Worm (Caenorhabditis elegans): Measurements from ENCODE around the gene T01D3.1.

The T01D3.1 gene

DNA sequence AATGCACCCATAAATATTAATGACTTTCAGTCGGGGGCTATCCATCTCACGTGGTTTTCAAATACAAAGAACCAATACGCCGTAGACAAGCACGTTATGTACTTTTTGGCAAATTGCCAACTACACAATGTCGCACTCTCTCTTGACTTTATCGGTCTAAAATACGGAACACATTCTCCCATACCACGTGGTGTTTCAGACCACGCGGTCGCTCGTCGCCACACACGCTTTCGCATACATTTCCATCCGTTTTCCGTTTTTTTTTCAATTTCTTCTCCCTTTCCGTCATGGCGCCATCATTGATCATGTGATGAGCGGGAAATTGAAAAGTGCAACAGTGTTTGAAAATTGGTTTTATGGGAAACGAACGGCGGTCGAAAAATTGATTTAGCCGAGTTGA, 31.1 kb upstream of the T01D3.1 start (continued):
- TF ChIP-seq hlh-12 (tag; optimal IDR thresholded peaks at IDR 0.05): no peak
- TF ChIP-seq Y67H2A.10 (GFP tag; conservative IDR thresholded peaks at IDR 0.05): no peak
- no peak for TF ChIP-seq nfya-1 (tag; optimal IDR thresholded peaks at IDR 0.05; ENCODE audit: borderline replicate concordance, insufficient read depth)
- TF ChIP-seq rec-8 (tag; optimal IDR thresholded peaks at IDR 0.05): no peak
- peak; percentile 61 for TF ChIP-seq tbp1 (GFP tag; optimal IDR thresholded peaks at IDR 0.05)
- no peak for TF ChIP-seq ceh-40 (GFP tag; IDR thresholded peaks at IDR 0.05)
- TF ChIP-seq lin-40 (tag; optimal IDR thresholded peaks at IDR 0.05): peak; percentile 92
- peak; percentile 78 for TF ChIP-seq attf-5 (GFP tag; optimal IDR thresholded peaks at IDR 0.05)
- TF ChIP-seq B0261.1 (tag; optimal IDR thresholded peaks at IDR 0.05): no peak
- no peak for TF ChIP-seq attf-3 (GFP tag; conservative IDR thresholded peaks at IDR 0.05)
- TF ChIP-seq mes-4 (tag; optimal IDR thresholded peaks at IDR 0.05): no peak
- no peak for TF ChIP-seq F39B2.1 (GFP tag; IDR thresholded peaks at IDR 0.05)
- peak; percentile 69 for TF ChIP-seq mcd-1 (GFP tag; IDR thresholded peaks at IDR 0.05)
- peak in 1 of 3 experiments; percentile 64 for TF ChIP-seq lin-35 (GFP tag; optimal IDR thresholded peaks at IDR 0.05)
- TF ChIP-seq F22D6.2 (tag; optimal IDR thresholded peaks at IDR 0.05): peak; percentile 94
- TF ChIP-seq Y95B8A.8 (GFP tag; IDR thresholded peaks at IDR 0.05): peak; percentile 76
- TF ChIP-seq B0035.1 (tag; optimal IDR thresholded peaks at IDR 0.05): no peak
- TF ChIP-seq F23B12.7 (tag; optimal IDR thresholded peaks at IDR 0.05; ENCODE audit: insufficient read depth): peak; percentile 82
- TF ChIP-seq efl-1 (GFP tag; optimal IDR thresholded peaks at IDR 0.05): no peak
- TF ChIP-seq him-1 (tag; optimal IDR thresholded peaks at IDR 0.05): no peak
- peak; percentile 88 for TF ChIP-seq nhr-80 (tag; optimal IDR thresholded peaks at IDR 0.05)
- TF ChIP-seq zfh-2 (GFP tag; conservative IDR thresholded peaks at IDR 0.05): peak; percentile 61; the same call in 1 of the 2 replicates
- TF ChIP-seq dpff-1 (tag; optimal IDR thresholded peaks at IDR 0.05): no peak
- TF ChIP-seq cebp-2 (GFP tag; IDR thresholded peaks at IDR 0.05): no peak
- peak; percentile 87 for TF ChIP-seq C06A6.2 (GFP tag; conservative IDR thresholded peaks at IDR 0.05)
- no peak for TF ChIP-seq D2030.7 (GFP tag; IDR thresholded peaks at IDR 0.05)
- TF ChIP-seq lin-54 (GFP tag; optimal IDR thresholded peaks at IDR 0.05): peak; percentile 66
- TF ChIP-seq F57C9.4 (tag; optimal IDR thresholded peaks at IDR 0.05): no peak
- TF ChIP-seq ceh-79 (tag; optimal IDR thresholded peaks at IDR 0.05): no peak
- TF ChIP-seq K12H6.12 (tag; optimal IDR thresholded peaks at IDR 0.05): peak; percentile 84
- no peak for TF ChIP-seq Y53F4B.3 (GFP tag; IDR thresholded peaks at IDR 0.05)
- TF ChIP-seq hmg-1.2 (GFP tag; IDR thresholded peaks at IDR 0.05): no peak; the same call in 1 of the 2 replicates
- peak; percentile 79 for TF ChIP-seq ztf-3 (GFP tag; optimal IDR thresholded peaks at IDR 0.05)
- TF ChIP-seq F55B11.4 (tag; optimal IDR thresholded peaks at IDR 0.05; ENCODE audit: borderline replicate concordance, insufficient read depth): no peak
- peak; percentile 91 for TF ChIP-seq nfyb-1 (GFP tag; IDR thresholded peaks at IDR 0.05)
- TF ChIP-seq madf-3 (GFP tag; IDR thresholded peaks at IDR 0.05): no peak
- peak; percentile 56 for TF ChIP-seq madf-10 (tag; optimal IDR thresholded peaks at IDR 0.05)
- peak; percentile 60 for TF ChIP-seq ama-1 (optimal IDR thresholded peaks at IDR 0.05)
- TF ChIP-seq ama-1 (GFP tag; optimal IDR thresholded peaks at IDR 0.05): no peak
- TF ChIP-seq cebp-1 (GFP tag; IDR thresholded peaks at IDR 0.05): peak; percentile 82
- peak; percentile 91 for TF ChIP-seq cebp-1 (tag; optimal IDR thresholded peaks at IDR 0.05)
- TF ChIP-seq egrh-3 (GFP tag; IDR thresholded peaks at IDR 0.05): no peak
- TF ChIP-seq tbx-9 (tag; optimal IDR thresholded peaks at IDR 0.05; ENCODE audit: borderline replicate concordance): no peak

Data from whole organism, young adult.